Worm (Caenorhabditis elegans): ENCODE results near the gene unc-116.

ce11 chrIII:8322645-8323213, 32.2 kb downstream of the unc-116 start, which contains the start of gene F10E9.1:
- no peak for TF ChIP-seq ama-1 (optimal IDR thresholded peaks at IDR 0.05)
- TF ChIP-seq ceh-24 (tag; optimal IDR thresholded peaks at IDR 0.05): no peak
- TF ChIP-seq ttx-3 (tag; optimal IDR thresholded peaks at IDR 0.05): no peak
- TF ChIP-seq rnt-1 (tag; optimal IDR thresholded peaks at IDR 0.05): no peak
- TF ChIP-seq zip-5 (tag; optimal IDR thresholded peaks at IDR 0.05): no peak
- TF ChIP-seq ceh-6 (GFP tag; optimal IDR thresholded peaks at IDR 0.05): no peak
- TF ChIP-seq C08G9.2 (tag; optimal IDR thresholded peaks at IDR 0.05): no peak
- TF ChIP-seq npax-4 (tag; optimal IDR thresholded peaks at IDR 0.05): no peak
- TF ChIP-seq K02D7.2 (tag; optimal IDR thresholded peaks at IDR 0.05): no peak
- TF ChIP-seq unc-86 (tag; optimal IDR thresholded peaks at IDR 0.05): no peak
- no peak for TF ChIP-seq F13H6.1 (tag; optimal IDR thresholded peaks at IDR 0.05)
- TF ChIP-seq sox-4 (tag; optimal IDR thresholded peaks at IDR 0.05): no peak
- no peak for TF ChIP-seq pha-4 (tag; optimal IDR thresholded peaks at IDR 0.05)

Data from whole organism, late embryonic.